Worm (Caenorhabditis elegans) whole organism, L4 larva: ENCODE data around the gene F45D3.2.

Source experiments
- F44E2.7 ChIP-seq: fragments of 200-800 bp; sonication (Bioruptor generic); IDR thresholded peaks from 2 replicates; pipeline ENCODE4 v2.1.2; 2022; ENCODE audit warnings: missing genetic modification characterization, missing compliant biosample characterization
- T20F7.1 ChIP-seq: fragments of 200-800 bp; sonication (Bioruptor generic); optimal IDR thresholded peaks from 2 replicates; lab custom pipeline; 2018; ENCODE audit warnings: mild to moderate bottlenecking, missing genetic modification characterization, missing compliant biosample characterization
- Y5F2A.4 ChIP-seq: fragments of 200-800 bp; sonication (Bioruptor generic); optimal IDR thresholded peaks from 2 replicates; lab custom pipeline; 2018; ENCODE audit warnings: mild to moderate bottlenecking, missing genetic modification characterization, missing compliant biosample characterization
- arid-1 ChIP-seq: fragments of 200-800 bp; sonication (Bioruptor generic); conservative IDR thresholded peaks from 2 replicates; pipeline ENCODE4 v1.3.6; 2022; ENCODE audit warnings: missing genetic modification reagents, missing genetic modification characterization, missing compliant biosample characterization
- ceh-82 ChIP-seq: sonication (generic microtip); optimal IDR thresholded peaks from 2 replicates; lab custom pipeline; 2017; ENCODE audit warnings: missing biosample characterization, missing genetic modification characterization
- daf-16 ChIP-seq, 3 experiments: sonication (generic microtip); optimal IDR thresholded peaks; 2 replicates each; lab custom pipeline; 2016 to 2017; ENCODE audit warnings: missing genetic modification characterization in 3 of 3, missing genetic modification reagents in 3 of 3, mild to moderate bottlenecking in 2 of 3, missing compliant biosample characterization in 2 of 3, missing biosample characterization in 1 of 3, moderate library complexity in 1 of 3
- dmd-6 ChIP-seq: fragments of 200-800 bp; sonication (Bioruptor generic); IDR thresholded peaks from 2 replicates; pipeline ENCODE4 v1.3.6; 2022; ENCODE audit warnings: missing genetic modification reagents, missing genetic modification characterization, missing compliant biosample characterization
- dmd-8 ChIP-seq: fragments of 200-800 bp; sonication (Bioruptor generic); IDR thresholded peaks from 2 replicates; pipeline ENCODE4 v1.3.6; 2022; ENCODE audit warnings: missing genetic modification characterization, missing compliant biosample characterization
- duxl-1 ChIP-seq: sonication (generic microtip); optimal IDR thresholded peaks from 2 replicates; lab custom pipeline; 2016; ENCODE audit warnings: mild to moderate bottlenecking, missing genetic modification characterization, moderate library complexity, missing compliant biosample characterization; ENCODE audit not compliant: poor library complexity
- dve-1 ChIP-seq: sonication (generic microtip); optimal IDR thresholded peaks from 2 replicates; lab custom pipeline; 2017; ENCODE audit warnings: antibody characterized with exemption, mild to moderate bottlenecking, missing genetic modification characterization, missing compliant biosample characterization; ENCODE audit not compliant: insufficient read depth
- egl-43 ChIP-seq: fragments of 200-800 bp; sonication (Bioruptor generic); IDR thresholded peaks from 2 replicates; pipeline ENCODE4 v1.3.6; 2022; ENCODE audit warnings: missing genetic modification reagents, missing genetic modification characterization, missing compliant biosample characterization
- fkh-10 ChIP-seq: fragments of 150-350 bp; optimal IDR thresholded peaks from 2 replicates; lab custom pipeline; 2014; ENCODE audit warnings: missing biosample characterization, missing genetic modification reagents, missing genetic modification characterization
- fos-1 ChIP-seq: fragments of 150-350 bp; optimal IDR thresholded peaks from 2 replicates; lab custom pipeline; 2014; ENCODE audit warnings: missing biosample characterization, missing genetic modification characterization
- hlh-11 ChIP-seq: fragments of 200-800 bp; sonication (Bioruptor generic); optimal IDR thresholded peaks from 2 replicates; lab custom pipeline; 2018; ENCODE audit warnings: mild to moderate bottlenecking, missing genetic modification characterization, missing compliant biosample characterization
- hlh-30 ChIP-seq: sonication (generic microtip); optimal IDR thresholded peaks from 2 replicates; lab custom pipeline; 2017; ENCODE audit warnings: antibody characterized with exemption, mild to moderate bottlenecking, missing genetic modification characterization, missing compliant biosample characterization; ENCODE audit not compliant: insufficient read depth
- hmg-1.1 ChIP-seq: fragments of 200-800 bp; sonication (Bioruptor generic); IDR thresholded peaks from 2 replicates; pipeline ENCODE4 v1.3.6; 2022; ENCODE audit warnings: missing genetic modification reagents, missing genetic modification characterization, missing compliant biosample characterization
- jun-1 ChIP-seq: fragments of 150-350 bp; optimal IDR thresholded peaks from 2 replicates; lab custom pipeline; 2014; ENCODE audit warnings: missing biosample characterization, missing genetic modification reagents, missing genetic modification characterization
- lin-1 ChIP-seq: fragments of 200-800 bp; sonication (Bioruptor generic); IDR thresholded peaks from 2 replicates; pipeline ENCODE4 v1.3.6; 2022; ENCODE audit warnings: missing genetic modification reagents, missing genetic modification characterization, missing compliant biosample characterization
- lsy-2 ChIP-seq, 2 experiments: fragments of 150-350 bp in 1 of 2; sonication (generic microtip) in 1 of 2; optimal IDR thresholded peaks; 2 replicates each; lab custom pipeline; 2014 to 2017; ENCODE audit warnings: missing biosample characterization in 2 of 2, missing genetic modification characterization in 2 of 2
- madf-5 ChIP-seq, 2 experiments: fragments of 200-800 bp; sonication (Bioruptor generic); IDR thresholded peaks; 2 replicates each; pipeline ENCODE4 v1.3.6; 2022; ENCODE audit warnings: missing compliant biosample characterization in 2 of 2, missing genetic modification characterization in 2 of 2
- mdl-1 ChIP-seq, 2 experiments: fragments of 150-350 bp in 1 of 2; sonication (generic microtip) in 1 of 2; optimal IDR thresholded peaks; 2 replicates each; lab custom pipeline; 2014 to 2017; ENCODE audit warnings: missing biosample characterization in 2 of 2, missing genetic modification characterization in 2 of 2
- mdt-29 ChIP-seq: fragments of 200-800 bp; sonication (Bioruptor generic); IDR thresholded peaks from 2 replicates; pipeline ENCODE4 v1.3.6; 2022; ENCODE audit warnings: missing genetic modification reagents, missing genetic modification characterization, missing compliant biosample characterization
- mes-2 ChIP-seq: sonication (generic microtip); optimal IDR thresholded peaks from 2 replicates; lab custom pipeline; 2016; ENCODE audit warnings: missing genotype, mild to moderate bottlenecking, missing genetic modification characterization, missing compliant biosample characterization; ENCODE audit not compliant: poor library complexity, severe bottlenecking
- nhr-10 ChIP-seq: fragments of 150-350 bp; optimal IDR thresholded peaks from 2 replicates; lab custom pipeline; 2014; ENCODE audit warnings: missing biosample characterization, missing genetic modification characterization
- nhr-102 ChIP-seq: sonication (generic microtip); optimal IDR thresholded peaks from 2 replicates; lab custom pipeline; 2016; ENCODE audit warnings: mild to moderate bottlenecking, missing genetic modification characterization, moderate library complexity, missing compliant biosample characterization
- nhr-28 ChIP-seq: fragments of 150-350 bp; optimal IDR thresholded peaks from 2 replicates; lab custom pipeline; 2014; ENCODE audit warnings: missing biosample characterization, missing genetic modification characterization
- nhr-48 ChIP-seq: sonication (generic microtip); optimal IDR thresholded peaks from 2 replicates; lab custom pipeline; 2016; ENCODE audit warnings: mild to moderate bottlenecking, missing genetic modification characterization, missing compliant biosample characterization
- nhr-6 ChIP-seq: fragments of 150-350 bp; optimal IDR thresholded peaks from 2 replicates; lab custom pipeline; 2014; ENCODE audit warnings: missing biosample characterization, missing genetic modification characterization
- pha-4 ChIP-seq, 2 experiments: fragments of 150-350 bp in 1 of 2; fragments of 200-800 bp in 1 of 2; sonication (Bioruptor generic) in 1 of 2; IDR thresholded peaks in 1 of 2; optimal IDR thresholded peaks in 1 of 2; 2 replicates each; pipeline versions ENCODE4 v1.3.6 to Lab custom; 2014 to 2022; ENCODE audit warnings: missing genetic modification characterization in 2 of 2, missing genetic modification reagents in 2 of 2, missing biosample characterization in 1 of 2, missing compliant biosample characterization in 1 of 2
- pqm-1 ChIP-seq: sonication (generic microtip); optimal IDR thresholded peaks from 2 replicates; lab custom pipeline; 2017; ENCODE audit warnings: missing biosample characterization, missing genetic modification characterization
- saeg-2 ChIP-seq: fragments of 200-800 bp; sonication (Bioruptor generic); IDR thresholded peaks from 2 replicates; pipeline ENCODE4 v1.3.6; 2022; ENCODE audit warnings: missing genetic modification reagents, missing genetic modification characterization, missing compliant biosample characterization
- set-16 ChIP-seq: fragments of 200-800 bp; sonication (Bioruptor generic); IDR thresholded peaks from 2 replicates; pipeline ENCODE4 v1.3.6; 2022; ENCODE audit warnings: missing genetic modification reagents, missing genetic modification characterization, missing compliant biosample characterization
- spr-3 ChIP-seq: fragments of 200-800 bp; sonication (Bioruptor generic); optimal IDR thresholded peaks from 2 replicates; lab custom pipeline; 2018; ENCODE audit warnings: mild to moderate bottlenecking, missing genetic modification characterization, missing compliant biosample characterization
- tra-1 ChIP-seq: fragments of 200-800 bp; sonication (Bioruptor generic); IDR thresholded peaks from 2 replicates; pipeline ENCODE4 v1.3.6; 2022; ENCODE audit warnings: missing genetic modification reagents, missing genetic modification characterization, missing compliant biosample characterization
- unc-39 ChIP-seq: sonication (generic microtip); optimal IDR thresholded peaks from 2 replicates; lab custom pipeline; 2017; ENCODE audit warnings: missing biosample characterization, missing genetic modification characterization
- unc-62 ChIP-seq, 3 experiments: fragments of 150-350 bp in 1 of 3; sonication (generic microtip); optimal IDR thresholded peaks in 2 of 3; peaks in 1 of 3; 1 replicate in 1 of 3; 2 replicates in 2 of 3; lab custom pipeline; 2014 to 2017; ENCODE audit warnings: missing biosample characterization in 3 of 3, missing genetic modification characterization in 3 of 3, missing genetic modification reagents in 3 of 3, missing genotype in 1 of 3

F45D3.2 gene

DNA sequence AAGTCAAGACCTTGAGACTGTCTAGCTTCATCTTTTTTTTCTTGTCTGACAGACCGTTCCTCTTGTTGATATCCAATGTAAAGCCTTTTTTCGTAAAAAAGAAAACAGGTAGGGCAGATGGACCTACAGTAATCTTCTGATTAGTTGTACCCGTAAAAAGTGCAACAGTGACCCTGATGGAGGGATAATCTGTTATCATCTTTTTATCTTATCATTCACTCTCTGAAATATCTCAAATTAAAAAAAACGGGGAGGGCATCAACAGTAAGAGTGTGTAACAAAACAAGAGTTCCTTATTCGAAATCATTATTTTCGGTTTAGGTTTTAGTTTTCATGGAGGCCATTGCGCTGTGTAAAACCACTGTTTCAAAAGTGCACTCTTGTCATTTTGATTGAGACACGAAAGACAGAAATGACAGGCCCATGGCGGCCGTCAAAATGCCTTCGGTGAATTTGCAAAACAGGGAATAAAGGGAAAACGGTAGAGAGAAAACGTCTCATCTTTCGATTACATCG is 7.1 kb upstream of the F45D3.2 start (continued):
- no peak for TF ChIP-seq fos-1 (tag; lab: Kevin White, UChicago)
- TF ChIP-seq spr-3 = no peak
- TF ChIP-seq pqm-1 (tag; lab: Kevin White, UChicago) = no peak
- no peak for TF ChIP-seq fkh-10 (GFP tag; lab: Kevin White, UChicago)
- no peak for TF ChIP-seq set-16
- no peak for TF ChIP-seq duxl-1 (tag; lab: Kevin White, UChicago)
- no peak for TF ChIP-seq jun-1 (tag; lab: Kevin White, UChicago)
- TF ChIP-seq lsy-2 (tag; optimal IDR thresholded peaks at IDR 0.05; lab: Kevin White, UChicago) = peak in 1 of 2 experiments; percentile 46
- TF ChIP-seq lin-1 (GFP tag; lab: Robert Waterston, UW) = no peak
- no peak for TF ChIP-seq mdt-29
- TF ChIP-seq arid-1 (GFP tag; lab: Robert Waterston, UW) = no peak
- TF ChIP-seq unc-39 (tag; lab: Kevin White, UChicago) = no peak

DNA sequence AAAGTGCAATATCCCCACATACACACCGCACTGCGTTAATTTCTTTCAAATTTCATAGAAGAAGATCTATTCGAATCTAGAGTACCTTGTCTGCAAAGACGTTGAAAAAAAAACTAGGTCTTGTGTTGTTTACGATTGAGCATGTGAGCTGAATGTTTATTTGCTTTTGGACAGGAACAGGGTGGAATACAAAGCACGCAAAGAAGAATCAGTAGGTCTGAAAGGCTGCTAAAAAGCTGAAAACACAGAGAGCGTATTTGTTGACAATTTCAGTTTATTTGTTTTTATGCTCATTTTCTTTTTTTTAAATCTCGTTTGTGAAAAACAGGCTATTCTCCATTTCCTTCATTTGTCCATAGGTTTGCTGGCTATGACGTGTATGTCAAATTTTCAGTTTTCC is 5.9 kb upstream of the F45D3.2 start:
- no peak for TF ChIP-seq daf-16 (GFP tag; optimal IDR thresholded peaks at IDR 0.05; lab: Kevin White, UChicago)
- TF ChIP-seq daf-16 (tag; optimal IDR thresholded peaks at IDR 0.05; lab: Kevin White, UChicago) = peak; percentile 52
- TF ChIP-seq dve-1 (tag; lab: Kevin White, UChicago) = peak; percentile 4
- TF ChIP-seq pha-4 (GFP tag; IDR thresholded peaks at IDR 0.05; lab: Robert Waterston, UW) = no peak
- no peak for TF ChIP-seq pha-4 (tag; optimal IDR thresholded peaks at IDR 0.05; lab: Kevin White, UChicago)
- peak in 1 of 2 experiments; percentile 71 for TF ChIP-seq unc-62 (GFP tag; optimal IDR thresholded peaks at IDR 0.05 in 1 of 2; lab: Kevin White, UChicago)
- TF ChIP-seq unc-62 (tag; optimal IDR thresholded peaks at IDR 0.05; lab: Kevin White, UChicago) = no peak
- TF ChIP-seq hlh-30 = peak; percentile 23

DNA sequence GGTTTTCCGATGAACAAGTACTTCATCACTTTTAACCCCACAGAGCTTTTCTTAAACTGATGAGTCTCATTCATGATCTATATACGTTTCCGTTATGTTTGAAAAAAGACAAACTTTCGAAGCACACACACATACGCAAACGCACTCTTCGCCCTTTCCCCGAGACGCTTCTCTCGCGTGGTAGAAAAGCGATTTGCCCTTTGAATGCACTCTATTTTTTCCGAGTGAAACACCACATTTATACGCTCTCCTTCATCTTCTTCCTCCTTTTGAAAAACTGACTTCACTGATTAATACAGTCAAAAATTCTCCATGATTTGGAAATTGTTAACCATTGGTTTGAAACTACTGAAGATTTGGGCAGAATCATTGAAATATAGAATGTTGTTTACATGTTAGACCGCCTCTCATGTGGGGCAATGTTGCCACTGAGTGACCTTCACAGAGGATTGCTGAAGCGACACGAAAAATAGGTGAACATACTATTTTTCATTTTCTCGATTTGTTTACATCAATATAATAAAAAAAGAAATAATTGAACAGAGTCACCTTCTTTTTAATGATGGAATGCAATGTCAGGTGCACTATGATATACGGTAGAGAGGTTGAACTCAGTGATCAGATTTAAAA is 4.3 kb upstream of the F45D3.2 start:
- TF ChIP-seq saeg-2 (GFP tag; lab: Robert Waterston, UW) (no peak), unc-62 (GFP tag; optimal IDR thresholded peaks at IDR 0.05 in 1 of 2; lab: Kevin White, UChicago) (peak in 1 of 2 experiments; percentile 94), unc-62 (tag; optimal IDR thresholded peaks at IDR 0.05; lab: Kevin White, UChicago) (no peak), hlh-11 (tag; lab: Kevin White, UChicago) (no peak), dmd-8 (GFP tag; lab: Robert Waterston, UW) (no peak), nhr-28 (peak; percentile 11), mdl-1 (tag; optimal IDR thresholded peaks at IDR 0.05; lab: Kevin White, UChicago) (no peak), daf-16 (GFP tag; optimal IDR thresholded peaks at IDR 0.05; lab: Kevin White, UChicago) (no peak), daf-16 (tag; optimal IDR thresholded peaks at IDR 0.05; lab: Kevin White, UChicago) (peak; percentile 70)

DNA sequence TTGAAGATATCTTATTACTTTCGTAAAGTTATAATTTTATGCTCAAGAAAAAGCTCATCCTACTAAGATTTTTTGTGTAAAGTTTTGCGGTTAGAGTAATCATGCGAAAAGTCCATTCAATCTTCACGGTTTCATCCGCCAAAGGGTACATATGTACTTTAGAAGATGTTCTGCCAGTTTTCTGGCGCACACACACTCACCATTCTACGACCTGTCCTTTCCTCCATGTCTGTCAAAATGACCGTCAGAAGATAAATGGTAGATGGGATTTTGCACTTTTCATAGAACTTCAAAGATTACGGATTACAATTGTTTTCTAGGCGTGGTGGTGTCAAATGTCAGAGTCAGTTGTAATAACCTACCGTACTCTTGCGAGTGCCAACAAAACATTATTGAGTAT is 3.3 kb upstream of the F45D3.2 start:
- TF ChIP-seq hlh-11 (tag; lab: Kevin White, UChicago) (no peak), nhr-28 (peak; percentile 27)

DNA sequence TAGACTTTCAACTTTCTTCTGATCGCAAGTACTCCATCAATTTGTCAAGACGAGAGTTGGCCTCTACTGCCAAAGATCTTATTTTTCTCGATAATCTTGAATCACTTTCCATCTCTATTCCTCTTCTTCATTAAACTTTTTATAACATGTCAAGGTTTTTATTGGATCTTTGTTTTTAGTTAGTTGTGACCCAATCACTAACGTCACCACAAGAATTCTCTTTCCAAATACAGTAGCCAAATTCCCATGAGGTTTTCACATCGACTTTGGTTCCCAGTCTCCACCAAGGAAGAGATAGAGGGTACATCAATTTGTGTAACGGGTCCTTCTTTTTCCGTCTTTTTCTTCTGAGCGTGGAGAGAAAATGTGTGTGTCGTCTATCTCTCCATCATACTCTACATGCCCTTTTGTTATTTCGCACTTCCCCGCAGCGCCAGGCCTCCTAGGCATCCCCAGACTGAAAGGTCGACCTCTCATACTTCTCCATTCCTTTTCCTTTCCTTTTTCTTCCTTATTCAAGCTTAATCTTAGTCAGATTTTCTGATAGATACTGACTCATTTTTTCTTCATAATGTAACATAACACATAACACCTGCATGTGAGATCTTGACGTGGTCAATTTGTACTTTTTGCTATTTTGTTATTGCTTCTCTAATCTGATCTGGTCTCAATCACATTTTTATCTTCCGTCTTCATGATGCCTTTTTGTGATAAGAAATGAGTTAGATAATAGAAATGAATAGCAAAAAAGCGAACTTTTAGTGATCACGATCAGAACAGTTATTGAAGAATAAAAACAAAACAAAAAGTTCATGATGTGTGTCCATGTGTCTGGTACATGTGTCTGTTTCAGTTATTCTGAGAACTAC is 1.6 kb upstream of the F45D3.2 start:
- TF ChIP-seq egl-43 (GFP tag; lab: Robert Waterston, UW) (no peak), pha-4 (GFP tag; IDR thresholded peaks at IDR 0.05; lab: Robert Waterston, UW) (no peak), pha-4 (tag; optimal IDR thresholded peaks at IDR 0.05; lab: Kevin White, UChicago) (no peak), madf-5 (GFP tag; IDR thresholded peaks at IDR 0.05; lab: Robert Waterston, UW) (no peak), nhr-48 (tag; lab: Kevin White, UChicago) (no peak), hlh-30 (peak; percentile 20), F44E2.7 (GFP tag; lab: Robert Waterston, UW) (no peak), T20F7.1 (no peak), ceh-82 (tag; lab: Kevin White, UChicago) (no peak), nhr-6 (tag; lab: Kevin White, UChicago) (peak; percentile 23), Y5F2A.4 (no peak), arid-1 (GFP tag; lab: Robert Waterston, UW) (no peak), mes-2 (tag; lab: Kevin White, UChicago) (peak; percentile 8), hmg-1.1 (peak; percentile 59; the same call in 1 of the 2 replicates), tra-1 (no peak), nhr-10 (tag; lab: Kevin White, UChicago) (no peak), nhr-102 (no peak), dmd-6 (GFP tag; lab: Robert Waterston, UW) (no peak), jun-1 (tag; lab: Kevin White, UChicago) (no peak), hlh-11 (tag; lab: Kevin White, UChicago) (peak; percentile 1)
